Worm (Caenorhabditis elegans) whole organism, late embryonic: ENCODE data around the gene fbxb-116.

Experiments used
- ama-1 ChIP-seq: fragments of 150-350 bp; optimal IDR thresholded peaks from 2 replicates; lab custom pipeline; 2014
- ceh-19 ChIP-seq: fragments of 200-800 bp; sonication (Bioruptor generic); optimal IDR thresholded peaks from 2 replicates; lab custom pipeline; 2018; ENCODE audit warnings: mild to moderate bottlenecking, missing genetic modification characterization, missing compliant biosample characterization
- ceh-45 ChIP-seq: fragments of 200-800 bp; sonication (Bioruptor generic); IDR thresholded peaks from 2 replicates; pipeline ENCODE4 v1.3.6; 2022; ENCODE audit warnings: missing genetic modification reagents, missing genetic modification characterization, missing compliant biosample characterization
- elt-4 ChIP-seq: sonication (generic microtip); optimal IDR thresholded peaks from 2 replicates; lab custom pipeline; 2016; ENCODE audit warnings: missing genetic modification characterization, missing compliant biosample characterization
- hlh-30 ChIP-seq: sonication (generic microtip); optimal IDR thresholded peaks from 2 replicates; lab custom pipeline; 2017; ENCODE audit warnings: antibody characterized with exemption, missing genetic modification characterization, missing compliant biosample characterization; ENCODE audit not compliant: insufficient read depth
- lin-11 ChIP-seq: fragments of 200-800 bp; sonication (Bioruptor generic); optimal IDR thresholded peaks from 2 replicates; lab custom pipeline; 2018; ENCODE audit warnings: mild to moderate bottlenecking, missing genetic modification characterization, missing compliant biosample characterization
- mec-3 ChIP-seq: sonication (generic microtip); optimal IDR thresholded peaks from 2 replicates; lab custom pipeline; 2016; ENCODE audit warnings: borderline replicate concordance, missing genetic modification characterization, missing compliant biosample characterization
- nhr-11 ChIP-seq: fragments of 150-350 bp; optimal IDR thresholded peaks from 2 replicates; lab custom pipeline; 2014; ENCODE audit warnings: missing biosample characterization, missing genetic modification characterization
- odd-2 ChIP-seq: sonication (generic microtip); optimal IDR thresholded peaks from 2 replicates; lab custom pipeline; 2017; ENCODE audit warnings: antibody characterized with exemption, mild to moderate bottlenecking, missing genetic modification characterization, missing compliant biosample characterization
- pha-2 ChIP-seq: sonication (generic microtip); optimal IDR thresholded peaks from 2 replicates; lab custom pipeline; 2017; ENCODE audit warnings: mild to moderate bottlenecking, missing genetic modification characterization, missing compliant biosample characterization
- rnt-1 ChIP-seq: sonication (generic microtip); optimal IDR thresholded peaks from 2 replicates; lab custom pipeline; 2016; ENCODE audit warnings: missing genetic modification characterization, missing compliant biosample characterization

DNA sequence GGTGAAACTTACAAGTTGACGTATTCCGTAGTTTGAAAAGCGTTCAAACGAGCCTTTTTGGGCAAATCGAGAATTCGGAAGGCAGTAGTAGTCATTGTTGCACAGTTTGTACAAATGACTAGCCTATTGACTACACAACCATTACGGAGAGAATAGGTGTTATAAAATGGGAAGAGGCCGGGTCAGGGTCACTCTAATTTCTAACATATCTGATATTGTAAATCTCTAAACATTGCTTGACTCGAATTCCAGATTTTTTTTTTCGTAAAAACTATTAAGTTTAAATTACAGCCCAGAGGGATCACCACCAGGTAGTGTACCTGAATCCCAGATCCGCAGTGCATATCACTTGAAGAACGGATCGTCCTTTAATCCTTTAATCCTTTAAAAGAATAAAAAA lies 3.6 kb downstream of the fbxb-116 start, which contains the start of gene fbxb-2:
- no peak for TF ChIP-seq ama-1 (lab: Kevin White, UChicago)
- TF ChIP-seq odd-2 (tag; lab: Kevin White, UChicago): no peak
- no peak for TF ChIP-seq hlh-30 (tag; lab: Kevin White, UChicago)
- no peak for TF ChIP-seq elt-4 (tag; lab: Kevin White, UChicago)
- TF ChIP-seq ceh-45: no peak
- no peak for TF ChIP-seq lin-11 (tag; lab: Kevin White, UChicago)
- TF ChIP-seq rnt-1 (tag; lab: Kevin White, UChicago): no peak
- no peak for TF ChIP-seq ceh-19 (GFP tag; lab: Kevin White, UChicago)
- no peak for TF ChIP-seq mec-3 (tag; lab: Kevin White, UChicago)
- no peak for TF ChIP-seq nhr-11 (tag; lab: Kevin White, UChicago)
- no peak for TF ChIP-seq pha-2 (tag; lab: Kevin White, UChicago)
